Worm (Caenorhabditis elegans) whole organism, midembryonic: ENCODE measurements around the gene srj-29.

Experiments used
- T22C8.4 ChIP-seq: fragments of 200-800 bp; sonication (Bioruptor generic); IDR thresholded peaks from 2 replicates; pipeline ENCODE4 v1.3.6; 2022; ENCODE audit warnings: missing genetic modification characterization, missing compliant biosample characterization
- flt-1 ChIP-seq: fragments of 200-800 bp; sonication (Bioruptor generic); IDR thresholded peaks from 2 replicates; pipeline ENCODE4 v1.3.6; 2022; ENCODE audit warnings: missing genetic modification characterization, missing compliant biosample characterization
- med-1 ChIP-seq: sonication (generic microtip); optimal IDR thresholded peaks from 2 replicates; lab custom pipeline; 2017; ENCODE audit warnings: missing genetic modification characterization, mild to moderate bottlenecking, missing compliant biosample characterization, antibody characterized with exemption, missing genetic modification reagents; ENCODE audit not compliant: insufficient read depth
- ref-1 ChIP-seq: fragments of 200-800 bp; sonication (Bioruptor generic); conservative IDR thresholded peaks from 2 replicates; pipeline ENCODE4 v1.3.6; 2022; ENCODE audit warnings: missing genetic modification reagents, missing genetic modification characterization, missing compliant biosample characterization
- tab-1 ChIP-seq: fragments of 200-800 bp; sonication (Bioruptor generic); IDR thresholded peaks from 2 replicates; pipeline ENCODE4 v1.3.6; 2022; ENCODE audit warnings: missing genetic modification characterization, missing compliant biosample characterization
- ztf-23 ChIP-seq: fragments of 200-800 bp; sonication (Bioruptor generic); IDR thresholded peaks from 2 replicates; pipeline ENCODE4 v1.3.6; 2022; ENCODE audit warnings: missing genetic modification reagents, missing genetic modification characterization, missing compliant biosample characterization
- ztf-29 ChIP-seq: fragments of 200-800 bp; sonication (Bioruptor generic); IDR thresholded peaks from 2 replicates; pipeline ENCODE4 v1.3.6; 2022; ENCODE audit warnings: missing genetic modification reagents, missing genetic modification characterization, missing compliant biosample characterization

ce11 chrV:16120922-16121321 lies 45.5 kb downstream of the srj-29 start, which contains the start of gene skr-3:
- TF ChIP-seq flt-1 (GFP tag; lab: Robert Waterston, UW) (no peak), ztf-23 (GFP tag; lab: Robert Waterston, UW) (no peak), ref-1 (GFP tag; lab: Robert Waterston, UW) (no peak), med-1 (GFP tag; lab: Kevin White, UChicago) (no peak), ztf-29 (no peak), T22C8.4 (GFP tag; lab: Robert Waterston, UW) (no peak), tab-1 (GFP tag; lab: Robert Waterston, UW) (no peak)
